Fruit fly (Drosophila melanogaster): ENCODE data around the gene yip2.

yip2 gene

DNA sequence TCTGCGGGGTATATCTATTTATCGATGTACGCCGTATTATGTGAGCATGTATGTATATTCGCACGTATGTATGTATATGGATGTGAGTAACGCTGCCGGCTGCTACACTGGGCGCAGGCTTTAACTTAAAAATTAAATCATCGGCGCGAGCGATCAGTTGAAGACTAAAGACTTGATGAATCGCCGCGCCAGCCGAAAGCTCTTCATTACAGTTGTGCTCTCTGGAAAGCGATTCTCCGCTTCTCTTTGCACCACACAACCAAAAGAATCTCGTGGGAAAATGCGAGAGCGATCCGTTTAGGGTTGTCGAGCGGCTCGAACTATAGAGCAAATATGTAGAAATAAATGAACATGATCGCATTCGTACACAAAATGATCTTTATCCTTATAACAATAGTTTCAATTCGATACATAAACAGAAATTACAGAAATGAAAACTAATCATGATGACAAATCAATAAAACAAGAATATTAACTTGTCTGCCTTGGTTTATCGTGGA lies 6.5 kb upstream of the yip2 start, which contains the start of gene CG13124 (continued):
- TF ChIP-seq Smox (GFP tag; optimal IDR thresholded peaks at IDR 0.05) (no peak), eg (GFP tag; IDR thresholded peaks at IDR 0.05) (peak; percentile 71; the same call in 2 of the 3 replicates), Ets96B (tag; optimal IDR thresholded peaks at IDR 0.05) (no peak), salr (GFP tag; optimal IDR thresholded peaks at IDR 0.05) (no peak), CG34406 (GFP tag; optimal IDR thresholded peaks at IDR 0.05) (peak; percentile 17), CG10631 (GFP tag; optimal IDR thresholded peaks at IDR 0.05) (no peak), CG6808 (GFP tag; optimal IDR thresholded peaks at IDR 0.05) (peak; percentile 7), Eip78C (GFP tag) (peak; percentile 72), esn (GFP tag; optimal IDR thresholded peaks at IDR 0.05) (peak; percentile 33), CG15336 (GFP tag; IDR thresholded peaks at IDR 0.05) (peak; percentile 65), CG31627 (GFP tag; optimal IDR thresholded peaks at IDR 0.05) (no peak), Hr38 (GFP tag; optimal IDR thresholded peaks at IDR 0.05) (no peak), Eip75B (GFP tag; optimal IDR thresholded peaks at IDR 0.05) (no peak), Sox15 (GFP tag; optimal IDR thresholded peaks at IDR 0.05) (no peak), Hr39 (GFP tag; optimal IDR thresholded peaks at IDR 0.05) (no peak), Met (GFP tag; optimal IDR thresholded peaks at IDR 0.05) (no peak), Ets21C (GFP tag; optimal IDR thresholded peaks at IDR 0.05) (no peak), fd85E (GFP tag; optimal IDR thresholded peaks at IDR 0.05) (no peak)

DNA sequence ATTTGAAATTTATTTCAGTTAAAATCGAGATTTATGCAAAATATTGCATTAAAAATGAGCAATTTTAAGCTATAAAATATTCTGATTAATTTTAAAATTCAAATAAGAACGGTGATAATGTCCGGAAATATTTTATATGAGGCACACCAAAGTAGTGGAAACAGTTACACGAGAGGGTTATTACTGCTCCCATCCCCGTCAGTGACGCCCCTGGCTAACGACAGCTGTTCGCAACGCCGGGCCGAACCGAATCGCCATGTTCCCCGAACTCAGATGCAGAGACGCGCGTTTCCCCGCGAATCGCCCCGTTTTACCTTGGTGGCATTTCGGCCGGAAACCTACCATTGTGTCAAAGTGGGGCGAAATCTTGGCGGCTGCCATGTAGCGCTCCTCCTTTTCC lies 3.3 kb upstream of the yip2 start:
- no peak for TF ChIP-seq CG11902 (GFP tag; optimal IDR thresholded peaks at IDR 0.05)
- TF ChIP-seq CG9139 (GFP tag; optimal IDR thresholded peaks at IDR 0.05): no peak
- peak; percentile 80 for TF ChIP-seq eg (GFP tag; IDR thresholded peaks at IDR 0.05)
- no peak for TF ChIP-seq Sox102F (GFP tag; optimal IDR thresholded peaks at IDR 0.05)
- no peak for TF ChIP-seq CG6854 (GFP tag; optimal IDR thresholded peaks at IDR 0.05)
- peak; percentile 7 for TF ChIP-seq CG32006 (GFP tag; optimal IDR thresholded peaks at IDR 0.05)
- no peak for TF ChIP-seq CG8319 (GFP tag; optimal IDR thresholded peaks at IDR 0.05)
- no peak for TF ChIP-seq CG16779 (tag; optimal IDR thresholded peaks at IDR 0.05)
- no peak for TF ChIP-seq Sox14 (GFP tag; optimal IDR thresholded peaks at IDR 0.05)
- TF ChIP-seq Eip75B (GFP tag; optimal IDR thresholded peaks at IDR 0.05): peak; percentile 16
- TF ChIP-seq CG4318 (GFP tag; optimal IDR thresholded peaks at IDR 0.05): no peak
- peak; percentile 13 for TF ChIP-seq Hr39 (GFP tag; optimal IDR thresholded peaks at IDR 0.05)
- peak; percentile 40 for TF ChIP-seq lz (GFP tag; optimal IDR thresholded peaks at IDR 0.05)
- no peak for TF ChIP-seq CG10631 (GFP tag; optimal IDR thresholded peaks at IDR 0.05)
- TF ChIP-seq CG6276 (GFP tag; optimal IDR thresholded peaks at IDR 0.05): no peak
- TF ChIP-seq Ets21C (GFP tag; optimal IDR thresholded peaks at IDR 0.05): no peak
- peak; percentile 1 for TF ChIP-seq acj6 (GFP tag; optimal IDR thresholded peaks at IDR 0.05)
- no peak for TF ChIP-seq Sox15 (GFP tag; optimal IDR thresholded peaks at IDR 0.05)
- TF ChIP-seq Gug (GFP tag; IDR thresholded peaks at IDR 0.05): 0 out of 2 replicates have a peak, but pooled peaks have one; percentile 13
- TF ChIP-seq Hr4 (GFP tag; optimal IDR thresholded peaks at IDR 0.05): peak; percentile 67
- TF ChIP-seq CG8119 (GFP tag; IDR thresholded peaks at IDR 0.05): peak; percentile 28; the same call in 2 of the 3 replicates
- no peak for TF ChIP-seq CG34406 (GFP tag; optimal IDR thresholded peaks at IDR 0.05)
- no peak for TF ChIP-seq fd59A (GFP tag; optimal IDR thresholded peaks at IDR 0.05)
- TF ChIP-seq Eip93F (GFP tag; optimal IDR thresholded peaks at IDR 0.05): no peak
- TF ChIP-seq Smox (GFP tag; optimal IDR thresholded peaks at IDR 0.05): peak; percentile 13
- TF ChIP-seq cyc (GFP tag; optimal IDR thresholded peaks at IDR 0.05): peak; percentile 9
- no peak for TF ChIP-seq CG3032 (tag; optimal IDR thresholded peaks at IDR 0.05)
- no peak for TF ChIP-seq Ets96B (tag; optimal IDR thresholded peaks at IDR 0.05)
- no peak for TF ChIP-seq Blimp-1 (GFP tag; optimal IDR thresholded peaks at IDR 0.05)
- TF ChIP-seq fkh (GFP tag; optimal IDR thresholded peaks at IDR 0.05): no peak
- TF ChIP-seq CG31627 (GFP tag; optimal IDR thresholded peaks at IDR 0.05): no peak
- no peak for TF ChIP-seq CG15336 (GFP tag; IDR thresholded peaks at IDR 0.05)
- TF ChIP-seq svp (GFP tag): no peak
- no peak for TF ChIP-seq vri (GFP tag; optimal IDR thresholded peaks at IDR 0.05)
- no peak for TF ChIP-seq CG10669 (GFP tag; optimal IDR thresholded peaks at IDR 0.05)
- TF ChIP-seq CG11294 (GFP tag; IDR thresholded peaks at IDR 0.05): no peak
- TF ChIP-seq dsx (GFP tag; optimal IDR thresholded peaks at IDR 0.05; ENCODE audit: poor library complexity, severe bottlenecking): no peak
- peak; percentile 43 for TF ChIP-seq Eip78C (GFP tag)
- TF ChIP-seq esn (GFP tag; optimal IDR thresholded peaks at IDR 0.05): no peak
- peak; percentile 37 for TF ChIP-seq net (GFP tag; optimal IDR thresholded peaks at IDR 0.05)
- TF ChIP-seq CG3919 (GFP tag; optimal IDR thresholded peaks at IDR 0.05): no peak
- TF ChIP-seq topi (GFP tag; optimal IDR thresholded peaks at IDR 0.05): no peak
- TF ChIP-seq CG6163 (GFP tag; IDR thresholded peaks at IDR 0.05): peak; percentile 49; the same call in 2 of the 3 replicates
- TF ChIP-seq fd85E (GFP tag; optimal IDR thresholded peaks at IDR 0.05): no peak
- no peak for TF ChIP-seq CG6808 (GFP tag; optimal IDR thresholded peaks at IDR 0.05)

All from whole organism, prepupa.